Fruit fly (Drosophila melanogaster) whole organism, embryonic: ENCODE data around the gene Pif1.
A peak's percentile ranks its signal among the peaks of the same experiment; 100 is the strongest.

Experiments used
- ATbp ChIP-seq: fragments of 200-800 bp; sonication (Bioruptor generic); optimal IDR thresholded peaks from 2 replicates; lab custom pipeline; 2017; ENCODE audit warnings: missing biosample characterization, mild to moderate bottlenecking, missing genetic modification characterization, missing genetic modification reagents
- Adf1 ChIP-seq: fragments of 200-800 bp; sonication (Bioruptor generic); IDR thresholded peaks from 2 replicates; pipeline ENCODE4 v1.3.6; 2022; ENCODE audit warnings: missing biosample characterization, missing genetic modification characterization
- Atf6 ChIP-seq: fragments of 200-800 bp; sonication (Bioruptor generic); IDR thresholded peaks from 2 replicates; pipeline ENCODE4 v1.3.6; 2022; ENCODE audit warnings: missing biosample characterization, missing genetic modification characterization
- C15 ChIP-seq: fragments of 200-800 bp; sonication (Bioruptor generic); IDR thresholded peaks from 3 replicates; pipeline ENCODE4 v1.3.6; 2022; ENCODE audit warnings: missing biosample characterization, missing genetic modification characterization
- CG10267 ChIP-seq: fragments of 200-800 bp; sonication (Bioruptor generic); optimal IDR thresholded peaks from 2 replicates; lab custom pipeline; 2018; ENCODE audit warnings: missing biosample characterization, mild to moderate bottlenecking, missing genetic modification characterization, moderate library complexity
- CG10321 ChIP-seq: fragments of 200-800 bp; sonication (Bioruptor generic); IDR thresholded peaks from 2 replicates; pipeline ENCODE4 v1.3.6; 2022; ENCODE audit warnings: missing biosample characterization, missing genetic modification characterization
- CG10543 ChIP-seq: fragments of 200-800 bp; sonication (Bioruptor generic); optimal IDR thresholded peaks from 3 replicates; lab custom pipeline; 2017; ENCODE audit warnings: missing biosample characterization, mild to moderate bottlenecking, missing genetic modification characterization, moderate library complexity
- CG11085 ChIP-seq: fragments of 200-800 bp; sonication (Bioruptor generic); IDR thresholded peaks from 2 replicates; pipeline ENCODE4 v1.3.6; 2022; ENCODE audit warnings: missing biosample characterization, missing genetic modification characterization
- CG11723 ChIP-seq: fragments of 200-800 bp; sonication (Bioruptor generic); optimal IDR thresholded peaks from 2 replicates; lab custom pipeline; 2017; ENCODE audit warnings: missing biosample characterization, mild to moderate bottlenecking, missing genetic modification characterization
- CG14050 ChIP-seq: fragments of 200-800 bp; sonication (Bioruptor generic); IDR thresholded peaks from 3 replicates; pipeline ENCODE4 v1.3.6; 2022; ENCODE audit warnings: missing biosample characterization, missing genetic modification characterization
- CG14710 ChIP-seq: fragments of 200-800 bp; sonication (Bioruptor generic); optimal IDR thresholded peaks from 3 replicates; lab custom pipeline; 2019; ENCODE audit warnings: missing biosample characterization, mild to moderate bottlenecking, missing genetic modification characterization, moderate library complexity
- CG14965 ChIP-seq: fragments of 200-800 bp; sonication (Bioruptor generic); optimal IDR thresholded peaks from 2 replicates; lab custom pipeline; 2016; ENCODE audit warnings: missing biosample characterization, missing genetic modification characterization, borderline replicate concordance
- CG1529 ChIP-seq: fragments of 200-800 bp; sonication (Bioruptor generic); optimal IDR thresholded peaks from 3 replicates; lab custom pipeline; 2018; ENCODE audit warnings: missing biosample characterization, missing genetic modification characterization
- CG15479 ChIP-seq: fragments of 200-800 bp; sonication (Bioruptor generic); optimal IDR thresholded peaks from 3 replicates; lab custom pipeline; 2019; ENCODE audit warnings: missing biosample characterization, mild to moderate bottlenecking, missing genetic modification characterization, moderate library complexity
- CG15514 ChIP-seq: fragments of 200-800 bp; sonication (Bioruptor generic); optimal IDR thresholded peaks from 3 replicates; lab custom pipeline; 2017; ENCODE audit warnings: missing biosample characterization, missing genetic modification characterization, mild to moderate bottlenecking, moderate library complexity, missing genetic modification reagents
- CG16863 ChIP-seq: fragments of 200-800 bp; sonication (Bioruptor generic); optimal IDR thresholded peaks from 3 replicates; lab custom pipeline; 2016; ENCODE audit warnings: missing biosample characterization, missing genetic modification characterization
- CG18262 ChIP-seq: fragments of 200-800 bp; optimal IDR thresholded peaks from 3 replicates; lab custom pipeline; 2019; ENCODE audit warnings: missing biosample characterization, mild to moderate bottlenecking, missing genetic modification characterization, moderate library complexity
- CG1832 ChIP-seq: fragments of 200-800 bp; sonication (Bioruptor generic); optimal IDR thresholded peaks from 2 replicates; lab custom pipeline; 2017; ENCODE audit warnings: missing biosample characterization, mild to moderate bottlenecking, missing genetic modification characterization, inconsistent platforms
- CG18599 ChIP-seq: fragments of 200-800 bp; sonication (Bioruptor generic); optimal IDR thresholded peaks from 3 replicates; lab custom pipeline; 2017; ENCODE audit warnings: missing biosample characterization, missing genetic modification characterization, mild to moderate bottlenecking, moderate library complexity, missing genetic modification reagents
- CG2678 ChIP-seq: fragments of 200-800 bp; sonication (Bioruptor generic); optimal IDR thresholded peaks from 3 replicates; lab custom pipeline; 2019; ENCODE audit warnings: missing biosample characterization, mild to moderate bottlenecking, missing genetic modification characterization, moderate library complexity
- CG2875 ChIP-seq: fragments of 200-800 bp; sonication (Bioruptor generic); optimal IDR thresholded peaks from 2 replicates; lab custom pipeline; 2017; ENCODE audit warnings: missing biosample characterization, mild to moderate bottlenecking, missing genetic modification characterization, missing genetic modification reagents
- CG30431 ChIP-seq: fragments of 200-800 bp; sonication (Bioruptor generic); optimal IDR thresholded peaks from 2 replicates; lab custom pipeline; 2017; ENCODE audit warnings: missing biosample characterization, missing genetic modification characterization
- CG5953 ChIP-seq: fragments of 200-800 bp; sonication (Bioruptor generic); IDR thresholded peaks from 2 replicates; pipeline ENCODE4 v1.3.6; 2022; ENCODE audit warnings: missing biosample characterization, missing genetic modification characterization
- CG7987 ChIP-seq: fragments of 200-800 bp; sonication (Bioruptor generic); optimal IDR thresholded peaks from 2 replicates; lab custom pipeline; 2018; ENCODE audit warnings: missing biosample characterization, mild to moderate bottlenecking, missing genetic modification characterization, moderate library complexity
- CG9727 ChIP-seq: fragments of 200-800 bp; sonication (Bioruptor generic); optimal IDR thresholded peaks from 3 replicates; lab custom pipeline; 2017; ENCODE audit warnings: missing biosample characterization, mild to moderate bottlenecking, missing genetic modification characterization
- CG9932 ChIP-seq: fragments of 200-800 bp; sonication (Bioruptor generic); IDR thresholded peaks from 2 replicates; pipeline ENCODE4 v1.3.6; 2022; ENCODE audit warnings: missing biosample characterization, missing genetic modification characterization
- Drgx ChIP-seq: fragments of 200-800 bp; sonication (Bioruptor generic); IDR thresholded peaks from 2 replicates; pipeline ENCODE4 v1.3.6; 2022; ENCODE audit warnings: missing biosample characterization, missing genetic modification characterization
- Hmr ChIP-seq: fragments of 200-800 bp; sonication (Bioruptor generic); optimal IDR thresholded peaks from 3 replicates; lab custom pipeline; 2017; ENCODE audit warnings: mild to moderate bottlenecking, missing biosample characterization, missing genetic modification reagents, missing genetic modification characterization
- Med ChIP-seq: fragments of 200-800 bp; sonication (Bioruptor generic); peaks from one replicate; lab custom pipeline; 2016; ENCODE audit warnings: missing biosample characterization, missing genetic modification characterization, mild to moderate bottlenecking, inconsistent platforms, moderate library complexity
- Nf-YB ChIP-seq: fragments of 200-800 bp; sonication (Bioruptor generic); optimal IDR thresholded peaks from 3 replicates; lab custom pipeline; 2019; ENCODE audit warnings: missing biosample characterization, mild to moderate bottlenecking, missing genetic modification characterization, moderate library complexity
- PHDP ChIP-seq: fragments of 200-800 bp; sonication (Bioruptor generic); optimal IDR thresholded peaks from 3 replicates; lab custom pipeline; 2018; ENCODE audit warnings: missing biosample characterization, mild to moderate bottlenecking, missing genetic modification characterization, moderate library complexity
- Ptx1 ChIP-seq: fragments of 200-800 bp; sonication (Bioruptor generic); IDR thresholded peaks from 2 replicates; pipeline ENCODE4 v1.3.6; 2022; ENCODE audit warnings: missing biosample characterization, missing genetic modification characterization
- Rx ChIP-seq: fragments of 200-800 bp; sonication (Bioruptor generic); IDR thresholded peaks from 2 replicates; pipeline ENCODE4 v1.3.6; 2022; ENCODE audit warnings: missing biosample characterization, missing genetic modification characterization
- Stat92E ChIP-seq, 3 experiments: fragments of >200 bp in 2 of 3; fragments of 200-800 bp in 1 of 3; sonication (Bioruptor generic) in 1 of 3; optimal IDR thresholded peaks; 2 replicates each; lab custom pipeline; 2017 to 2019; ENCODE audit warnings: missing biosample characterization in 3 of 3, missing genetic modification characterization in 3 of 3, mild to moderate bottlenecking in 1 of 3, moderate library complexity in 1 of 3
- YL-1 ChIP-seq: fragments of 200-800 bp; sonication (Bioruptor generic); optimal IDR thresholded peaks from 3 replicates; lab custom pipeline; 2017; ENCODE audit warnings: missing biosample characterization, mild to moderate bottlenecking, missing genetic modification characterization
- ara ChIP-seq: fragments of 200-800 bp; sonication (Bioruptor generic); IDR thresholded peaks from 2 replicates; pipeline ENCODE4 v1.3.6; 2022; ENCODE audit warnings: missing biosample characterization, missing genetic modification characterization
- ci ChIP-seq: fragments of 200-800 bp; sonication (Bioruptor generic); IDR thresholded peaks from 3 replicates; pipeline ENCODE4 v1.3.6; 2022; ENCODE audit warnings: missing biosample characterization, missing genetic modification characterization
- en ChIP-seq: fragments of 200-800 bp; sonication (Bioruptor generic); optimal IDR thresholded peaks from 2 replicates; lab custom pipeline; 2016; ENCODE audit warnings: missing biosample characterization, missing genetic modification characterization
- ind ChIP-seq: fragments of 200-800 bp; sonication (Bioruptor generic); optimal IDR thresholded peaks from 3 replicates; lab custom pipeline; 2016; ENCODE audit warnings: missing biosample characterization, missing genetic modification characterization
- inv ChIP-seq: fragments of 200-800 bp; sonication (Bioruptor generic); IDR thresholded peaks from 2 replicates; pipeline ENCODE4 v1.3.6; 2022; ENCODE audit warnings: missing biosample characterization, missing genetic modification characterization; ENCODE audit not compliant: partially characterized antibody
- lab ChIP-seq: fragments of 200-800 bp; sonication (Bioruptor generic); optimal IDR thresholded peaks from 3 replicates; lab custom pipeline; 2017; ENCODE audit warnings: missing biosample characterization, missing genetic modification characterization, mild to moderate bottlenecking, moderate library complexity, missing genetic modification reagents
- lmd ChIP-seq: fragments of 200-800 bp; sonication (Bioruptor generic); IDR thresholded peaks from 2 replicates; pipeline ENCODE4 v1.3.6; 2022; ENCODE audit warnings: missing biosample characterization, missing genetic modification characterization
- maf-S ChIP-seq: fragments of 200-800 bp; sonication (Bioruptor generic); optimal IDR thresholded peaks from 2 replicates; lab custom pipeline; 2016; ENCODE audit warnings: missing biosample characterization, missing genetic modification characterization
- pho ChIP-seq: fragments of 200-800 bp; sonication (Bioruptor generic); optimal IDR thresholded peaks from 2 replicates; lab custom pipeline; 2016; ENCODE audit warnings: missing biosample characterization, missing genetic modification characterization
- seq ChIP-seq: fragments of 200-800 bp; sonication (Bioruptor generic); IDR thresholded peaks from 2 replicates; pipeline ENCODE4 v1.3.6; 2022; ENCODE audit warnings: missing biosample characterization, missing genetic modification characterization
- shn ChIP-seq: fragments of 200-800 bp; sonication (Bioruptor generic); optimal IDR thresholded peaks from 3 replicates; lab custom pipeline; 2016; ENCODE audit warnings: missing biosample characterization, missing genetic modification characterization
- tna ChIP-seq: fragments of 200-800 bp; sonication (Bioruptor generic); IDR thresholded peaks from 2 replicates; pipeline ENCODE4 v1.3.6; 2022; ENCODE audit warnings: missing biosample characterization, missing genetic modification characterization; ENCODE audit not compliant: partially characterized antibody
- vvl ChIP-seq: fragments of 200-800 bp; sonication (Bioruptor generic); IDR thresholded peaks from 2 replicates; pipeline ENCODE4 v1.3.6; 2022; ENCODE audit warnings: missing biosample characterization, missing genetic modification characterization

Pif1 gene

DNA sequence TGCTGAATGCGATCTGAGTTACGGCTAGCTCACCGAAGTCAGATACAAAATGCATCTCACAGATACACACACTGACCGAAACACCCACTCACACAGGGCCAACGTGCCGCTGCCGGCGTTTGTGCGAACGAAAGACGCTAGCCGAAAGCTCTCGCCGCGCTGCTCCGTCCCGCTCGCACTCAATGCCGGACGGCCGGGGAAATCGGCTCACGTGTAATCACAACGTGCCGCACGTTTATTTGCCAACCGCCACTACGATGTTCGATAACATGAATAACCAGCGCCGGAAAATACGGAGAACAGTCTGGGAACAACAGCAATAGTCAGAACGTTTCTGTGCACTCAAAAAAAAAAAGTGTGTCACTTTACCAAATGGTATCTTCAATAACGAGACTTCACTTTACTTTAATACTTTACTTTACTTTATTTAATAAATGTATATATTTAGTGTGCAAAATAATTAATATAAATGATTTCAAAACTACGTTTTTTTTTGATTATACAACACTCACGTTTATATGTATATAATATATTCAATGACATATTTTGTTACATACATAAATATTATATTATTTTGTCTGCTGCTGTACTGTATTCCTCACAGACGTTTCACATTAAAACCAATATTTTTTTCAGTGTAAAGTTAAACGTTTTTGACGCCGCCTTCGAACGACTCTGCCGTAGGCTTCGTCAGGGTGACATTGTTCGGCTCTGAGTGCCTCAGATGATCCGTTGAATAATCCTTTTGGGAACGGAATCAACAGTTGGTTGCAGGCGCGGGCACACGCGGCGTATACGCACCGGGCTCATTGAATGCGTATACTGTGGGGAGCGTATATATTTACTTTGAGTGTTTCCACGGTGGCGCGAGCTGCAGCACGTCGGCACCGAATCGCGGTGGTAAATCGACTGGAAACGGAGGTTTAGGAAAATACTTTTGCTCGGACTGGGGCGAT is 37.7 kb upstream of the Pif1 start, which contains the start of gene tim (continued):
- peak; percentile 37; the same call in 1 of the 2 replicates for TF ChIP-seq seq
- no peak for TF ChIP-seq CG7987 (GFP tag; lab: Kevin White, UChicago)
- peak; percentile 5 for TF ChIP-seq CG2875 (GFP tag; lab: Kevin White, UChicago)
- no peak for TF ChIP-seq pho (GFP tag; lab: Kevin White, UChicago)
- TF ChIP-seq CG5953 (GFP tag; lab: Robert Waterston, UW) = no peak
- no peak for TF ChIP-seq CG10321 (GFP tag; lab: Robert Waterston, UW)
- no peak for TF ChIP-seq inv (GFP tag; lab: Robert Waterston, UW)
- TF ChIP-seq CG30431 (GFP tag; lab: Kevin White, UChicago) = no peak
- TF ChIP-seq Stat92E (GFP tag; optimal IDR thresholded peaks at IDR 0.05; lab: Kevin White, UChicago) = no peak
- peak; percentile 28 for TF ChIP-seq Nf-YB (GFP tag; lab: Kevin White, UChicago)
- no peak for TF ChIP-seq Rx (GFP tag; lab: Robert Waterston, UW)
- TF ChIP-seq CG15514 = peak; percentile 20
- TF ChIP-seq CG14710 (tag; lab: Kevin White, UChicago) = peak; percentile 39
- no peak for TF ChIP-seq CG14965 (GFP tag; lab: Kevin White, UChicago)
- TF ChIP-seq maf-S (GFP tag; lab: Kevin White, UChicago) = no peak
- TF ChIP-seq CG9932 (GFP tag; lab: Robert Waterston, UW) = peak; percentile 7; the same call in 1 of the 2 replicates
- peak; percentile 17 for TF ChIP-seq lab
- TF ChIP-seq CG10543 (GFP tag; lab: Kevin White, UChicago) = no peak
- no peak for TF ChIP-seq CG11085 (GFP tag; lab: Robert Waterston, UW)
- peak; percentile 13; the same call in 1 of the 2 replicates for TF ChIP-seq Drgx
- no peak for TF ChIP-seq CG18599
- no peak for TF ChIP-seq YL-1 (GFP tag; lab: Kevin White, UChicago)
- no peak for TF ChIP-seq CG2678 (tag; lab: Kevin White, UChicago)
- TF ChIP-seq tna (GFP tag; lab: Robert Waterston, UW) = no peak
- TF ChIP-seq Ptx1 (GFP tag; lab: Robert Waterston, UW) = peak; percentile 62; the same call in 1 of the 2 replicates
- TF ChIP-seq Med (GFP tag; lab: Kevin White, UChicago) = peak; percentile 29
- no peak for TF ChIP-seq CG15479 (GFP tag; lab: Kevin White, UChicago)
- no peak for TF ChIP-seq CG11723
- TF ChIP-seq CG16863 (GFP tag; lab: Kevin White, UChicago) = no peak
- peak; percentile 43; the same call in 1 of the 2 replicates for TF ChIP-seq lmd (GFP tag; lab: Robert Waterston, UW)
- no peak for TF ChIP-seq shn (GFP tag; lab: Kevin White, UChicago)
- TF ChIP-seq CG18262 (tag; lab: Kevin White, UChicago) = peak; percentile 48
- peak; percentile 59 for TF ChIP-seq CG1832
- no peak for TF ChIP-seq C15 (GFP tag; lab: Robert Waterston, UW)
- peak; percentile 46 for TF ChIP-seq ATbp (GFP tag; lab: Kevin White, UChicago)
- TF ChIP-seq ind = peak; percentile 28
- TF ChIP-seq Hmr (GFP tag; lab: Kevin White, UChicago) = no peak
- 0 out of 2 replicates have a peak, but pooled peaks have one; percentile 25 for TF ChIP-seq ara
- TF ChIP-seq Adf1 (GFP tag; lab: Robert Waterston, UW) = peak; percentile 66; the same call in 1 of the 2 replicates
- no peak for TF ChIP-seq Atf6
- TF ChIP-seq CG9727 (GFP tag; lab: Kevin White, UChicago) = peak; percentile 43
- no peak for TF ChIP-seq en (GFP tag; lab: Kevin White, UChicago)
- TF ChIP-seq ci (GFP tag; lab: Robert Waterston, UW) = peak; percentile 67; the same call in 2 of the 3 replicates
- TF ChIP-seq PHDP (tag; lab: Kevin White, UChicago) = peak; percentile 66
- TF ChIP-seq CG10267 (tag; lab: Kevin White, UChicago) = peak; percentile 36
- TF ChIP-seq vvl (GFP tag; lab: Robert Waterston, UW) = peak; percentile 46
- TF ChIP-seq CG1529 (GFP tag; lab: Kevin White, UChicago) = no peak
- no peak for TF ChIP-seq CG14050 (GFP tag; lab: Robert Waterston, UW)
